Worm (Caenorhabditis elegans) whole organism, L1 larva: ENCODE data around the gene F25D1.8.

Experiments used
- C16A3.4 ChIP-seq: fragments of 150-350 bp; optimal IDR thresholded peaks from 2 replicates; lab custom pipeline; 2014; ENCODE audit warnings: missing biosample characterization, missing genetic modification characterization
- aly-2 ChIP-seq: fragments of 150-350 bp; optimal IDR thresholded peaks from 2 replicates; lab custom pipeline; 2014; ENCODE audit warnings: missing biosample characterization, missing genetic modification characterization
- ama-1 ChIP-seq: fragments of 150-350 bp; optimal IDR thresholded peaks from 2 replicates; lab custom pipeline; 2014
- ceh-8 ChIP-seq: fragments of 200-800 bp; sonication (Bioruptor generic); optimal IDR thresholded peaks from 2 replicates; lab custom pipeline; 2018; ENCODE audit warnings: mild to moderate bottlenecking, missing genetic modification characterization, moderate library complexity, missing compliant biosample characterization
- ceh-82 ChIP-seq, 3 experiments: fragments of 150-350 bp in 1 of 3; sonication (generic microtip) in 2 of 3; optimal IDR thresholded peaks; 2 replicates each; lab custom pipeline; 2014 to 2017; ENCODE audit warnings: missing biosample characterization in 3 of 3, missing genetic modification characterization in 3 of 3
- ces-1 ChIP-seq: fragments of 150-350 bp; optimal IDR thresholded peaks from 2 replicates; lab custom pipeline; 2014; ENCODE audit warnings: missing biosample characterization, missing genetic modification reagents, missing genetic modification characterization
- dpl-1 ChIP-seq, 3 experiments: fragments of 150-350 bp in 2 of 3; sonication (generic microtip) in 1 of 3; optimal IDR thresholded peaks; 2 replicates each; lab custom pipeline; 2014 to 2017; ENCODE audit warnings: missing biosample characterization in 3 of 3, missing genetic modification characterization in 3 of 3, missing genetic modification reagents in 3 of 3
- dsc-1 ChIP-seq: sonication (generic microtip); optimal IDR thresholded peaks from 2 replicates; lab custom pipeline; 2016; ENCODE audit warnings: mild to moderate bottlenecking, missing genetic modification characterization, missing compliant biosample characterization
- efl-3 ChIP-seq: fragments of 200-800 bp; sonication (Bioruptor generic); optimal IDR thresholded peaks from 2 replicates; lab custom pipeline; 2018; ENCODE audit warnings: mild to moderate bottlenecking, missing genetic modification characterization, missing compliant biosample characterization
- elt-2 ChIP-seq: sonication (generic microtip); optimal IDR thresholded peaks from 2 replicates; lab custom pipeline; 2016; ENCODE audit warnings: missing genetic modification characterization, mild to moderate bottlenecking, inconsistent platforms, missing compliant biosample characterization, missing genetic modification reagents
- elt-3 ChIP-seq, 6 experiments: fragments of 150-350 bp in 1 of 6; sonication (generic microtip); optimal IDR thresholded peaks; 2 replicates each; lab custom pipeline; 2017 to 2018; ENCODE audit warnings: missing biosample characterization in 6 of 6, missing genetic modification characterization in 6 of 6, inconsistent platforms in 1 of 6
- fkh-4 ChIP-seq: sonication (generic microtip); optimal IDR thresholded peaks from 2 replicates; lab custom pipeline; 2016; ENCODE audit warnings: missing compliant biosample characterization, missing genetic modification characterization, borderline replicate concordance
- fkh-8 ChIP-seq: sonication (generic microtip); optimal IDR thresholded peaks from 2 replicates; lab custom pipeline; 2016; ENCODE audit warnings: mild to moderate bottlenecking, missing genetic modification characterization, missing compliant biosample characterization
- grh-1 ChIP-seq: fragments of 200-800 bp; sonication (Bioruptor generic); IDR thresholded peaks from 2 replicates; pipeline ENCODE4 v1.3.6; 2022; ENCODE audit warnings: missing genetic modification reagents, missing genetic modification characterization, missing compliant biosample characterization
- hlh-17 ChIP-seq: fragments of 200-800 bp; sonication (Bioruptor generic); optimal IDR thresholded peaks from 2 replicates; lab custom pipeline; 2018; ENCODE audit warnings: missing genetic modification characterization, mild to moderate bottlenecking, missing compliant biosample characterization, moderate library complexity, borderline replicate concordance
- hlh-4 ChIP-seq: sonication (generic microtip); optimal IDR thresholded peaks from 2 replicates; lab custom pipeline; 2016; ENCODE audit warnings: mild to moderate bottlenecking, missing genetic modification characterization, missing compliant biosample characterization
- hpl-2 ChIP-seq: fragments of 150-350 bp; optimal IDR thresholded peaks from 2 replicates; lab custom pipeline; 2014; ENCODE audit warnings: missing biosample characterization, missing genetic modification reagents, missing genetic modification characterization
- irx-1 ChIP-seq: sonication (generic microtip); optimal IDR thresholded peaks from 2 replicates; lab custom pipeline; 2016; ENCODE audit warnings: missing genetic modification characterization, missing compliant biosample characterization
- jun-1 ChIP-seq: fragments of 150-350 bp; optimal IDR thresholded peaks from 2 replicates; lab custom pipeline; 2014; ENCODE audit warnings: missing biosample characterization, missing genetic modification reagents, missing genetic modification characterization
- lin-13 ChIP-seq: fragments of 150-350 bp; optimal IDR thresholded peaks from 2 replicates; lab custom pipeline; 2014; ENCODE audit warnings: missing biosample characterization, missing genetic modification reagents, missing genetic modification characterization
- lin-15B ChIP-seq: fragments of 150-350 bp; sonication (generic microtip); optimal IDR thresholded peaks from 3 replicates; lab custom pipeline; 2014; ENCODE audit warnings: missing biosample characterization, missing genetic modification characterization
- lin-35 ChIP-seq, 2 experiments: fragments of 150-350 bp; optimal IDR thresholded peaks; 2 replicates each; lab custom pipeline; 2014; ENCODE audit warnings: missing biosample characterization in 2 of 2, missing genetic modification characterization in 2 of 2, missing genetic modification reagents in 2 of 2
- mep-1 ChIP-seq: fragments of 150-350 bp; optimal IDR thresholded peaks from 2 replicates; lab custom pipeline; 2014; ENCODE audit warnings: missing biosample characterization, missing genetic modification characterization
- nhr-11 ChIP-seq: fragments of 150-350 bp; optimal IDR thresholded peaks from 2 replicates; lab custom pipeline; 2014; ENCODE audit warnings: missing biosample characterization, missing genetic modification characterization
- nhr-20 ChIP-seq: sonication (generic microtip); optimal IDR thresholded peaks from 2 replicates; lab custom pipeline; 2016; ENCODE audit warnings: mild to moderate bottlenecking, missing genetic modification characterization, missing compliant biosample characterization
- nhr-76 ChIP-seq: sonication (generic microtip); optimal IDR thresholded peaks from 2 replicates; lab custom pipeline; 2017; ENCODE audit warnings: missing biosample characterization, missing genetic modification characterization
- pqm-1 ChIP-seq: sonication (generic microtip); optimal IDR thresholded peaks from 3 replicates; lab custom pipeline; 2017; ENCODE audit warnings: missing biosample characterization, missing genetic modification characterization
- rnt-1 ChIP-seq: sonication (generic microtip); optimal IDR thresholded peaks from 2 replicates; lab custom pipeline; 2016; ENCODE audit warnings: mild to moderate bottlenecking, missing genetic modification characterization, moderate library complexity, missing compliant biosample characterization
- snu-23 ChIP-seq: sonication (generic microtip); optimal IDR thresholded peaks from 2 replicates; lab custom pipeline; 2016; ENCODE audit warnings: missing genetic modification characterization, missing compliant biosample characterization
- sox-4 ChIP-seq: sonication (generic microtip); optimal IDR thresholded peaks from 2 replicates; lab custom pipeline; 2016; ENCODE audit warnings: missing genetic modification characterization, missing compliant biosample characterization
- tlp-1 ChIP-seq: fragments of 150-350 bp; optimal IDR thresholded peaks from 2 replicates; lab custom pipeline; 2014; ENCODE audit warnings: missing biosample characterization, missing genetic modification characterization
- unc-30 ChIP-seq: sonication (generic microtip); optimal IDR thresholded peaks from 2 replicates; lab custom pipeline; 2017; ENCODE audit warnings: missing biosample characterization, missing genetic modification characterization
- unc-86 ChIP-seq: sonication (generic microtip); optimal IDR thresholded peaks from 2 replicates; lab custom pipeline; 2016; ENCODE audit warnings: missing genetic modification characterization, missing compliant biosample characterization
- vab-15 ChIP-seq: sonication (generic microtip); optimal IDR thresholded peaks from 2 replicates; lab custom pipeline; 2017; ENCODE audit warnings: missing genotype, mild to moderate bottlenecking, missing genetic modification characterization, missing compliant biosample characterization
- ztf-4 ChIP-seq: fragments of 150-350 bp; optimal IDR thresholded peaks from 2 replicates; lab custom pipeline; 2014; ENCODE audit warnings: missing biosample characterization, missing genetic modification characterization

The F25D1.8 gene

DNA sequence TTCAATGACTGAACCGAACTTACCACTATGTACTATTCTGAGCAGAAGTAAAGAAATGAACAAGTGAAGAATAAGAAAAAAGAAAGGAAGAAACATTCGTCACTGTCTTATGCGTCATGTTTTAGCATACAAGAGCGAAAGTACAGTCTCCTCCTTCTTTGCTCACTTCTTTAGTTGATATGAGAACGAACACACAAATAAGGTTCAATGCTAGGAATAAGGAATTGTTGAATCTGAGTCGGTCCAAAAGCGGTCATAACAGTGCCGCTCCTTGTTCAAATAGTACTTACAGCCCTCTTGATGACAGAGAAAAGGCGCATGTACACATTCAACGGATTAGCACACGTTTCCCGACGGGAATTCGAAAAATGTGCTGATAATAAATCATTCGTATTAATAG is at the start of gene F25D1.8:
F25D1.8 (plus strand) TSS at position 301 of the 400 bp plus-strand sequence.
- TF ChIP-seq C16A3.4 (tag; lab: Kevin White, UChicago) = no peak
- TF ChIP-seq efl-3 (GFP tag; lab: Kevin White, UChicago) = no peak
- no peak for TF ChIP-seq tlp-1 (tag; lab: Kevin White, UChicago)
- no peak for TF ChIP-seq elt-3 (tag; optimal IDR thresholded peaks at IDR 0.05; lab: Kevin White, UChicago)
- TF ChIP-seq mep-1 (tag; lab: Kevin White, UChicago) = no peak
- no peak for TF ChIP-seq rnt-1 (tag; lab: Kevin White, UChicago)

DNA sequence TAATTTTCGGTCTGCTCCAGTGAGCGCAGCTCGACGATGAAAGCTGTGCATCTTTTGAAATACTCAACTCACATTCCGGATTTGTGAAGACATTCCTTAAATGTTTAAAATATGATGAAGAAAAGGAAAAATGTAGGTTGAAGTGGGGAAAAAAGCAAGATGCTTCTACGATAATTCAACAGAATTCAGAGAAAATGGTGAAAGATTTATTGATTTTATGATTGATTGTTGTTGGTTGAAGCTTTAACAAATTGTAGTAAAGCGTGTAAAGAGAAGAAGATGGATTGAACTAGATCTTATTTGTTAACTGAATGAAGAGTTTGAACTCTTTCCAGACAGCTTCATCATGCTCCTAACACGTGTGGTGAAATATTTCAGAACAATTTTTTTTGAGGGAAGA is 49.2 kb upstream of the F25D1.8 start, which contains the start of gene ncx-5:
ncx-5 (minus strand) TSS at position 101 of the 400 bp plus-strand sequence.
- TF ChIP-seq pqm-1 (no peak), irx-1 (tag; lab: Kevin White, UChicago) (no peak), hpl-2 (GFP tag; lab: Kevin White, UChicago) (no peak), ama-1 (no peak), unc-86 (tag; lab: Kevin White, UChicago) (no peak), dpl-1 (GFP tag; optimal IDR thresholded peaks at IDR 0.05; lab: Kevin White, UChicago) (no peak), hlh-17 (GFP tag; lab: Kevin White, UChicago) (no peak), snu-23 (GFP tag; lab: Kevin White, UChicago) (no peak), grh-1 (no peak), ceh-8 (GFP tag; lab: Kevin White, UChicago) (no peak), vab-15 (tag; lab: Kevin White, UChicago) (no peak), dsc-1 (tag; lab: Kevin White, UChicago) (no peak), ces-1 (GFP tag; lab: Kevin White, UChicago) (no peak), unc-30 (tag; lab: Kevin White, UChicago) (no peak), fkh-4 (tag; lab: Kevin White, UChicago) (no peak)

DNA sequence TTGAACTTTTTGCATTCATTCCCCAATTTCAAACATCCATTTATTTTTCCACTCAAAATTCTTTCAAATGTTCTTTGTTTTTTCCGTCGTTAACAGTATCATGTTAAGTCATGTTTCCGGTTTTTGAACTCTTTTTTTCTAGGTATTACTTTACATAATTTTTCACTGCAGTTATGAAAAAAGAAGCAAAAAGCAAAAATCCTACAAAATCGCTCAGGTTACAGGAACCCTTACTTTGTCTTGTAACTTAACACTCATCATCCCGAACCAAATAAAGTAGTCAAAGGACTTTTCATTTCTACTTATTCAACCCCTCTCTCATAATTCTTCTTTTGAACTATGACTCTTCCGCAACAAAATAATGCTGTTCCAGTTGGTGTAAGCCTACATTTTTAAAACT is 47.8 kb upstream of the F25D1.8 start, which contains the start of gene aqp-5:
aqp-5 (plus strand) TSS at position 301 of the 400 bp plus-strand sequence.
- no peak for TF ChIP-seq nhr-20 (tag; lab: Kevin White, UChicago)
- no peak for TF ChIP-seq unc-86 (tag; lab: Kevin White, UChicago)
- TF ChIP-seq ceh-82 (tag; optimal IDR thresholded peaks at IDR 0.05; lab: Kevin White, UChicago) = no peak
- TF ChIP-seq ztf-4 (tag; lab: Kevin White, UChicago) = no peak
- TF ChIP-seq hpl-2 (GFP tag; lab: Kevin White, UChicago) = no peak
- no peak for TF ChIP-seq nhr-76 (tag; lab: Kevin White, UChicago)
- no peak for TF ChIP-seq fkh-8
- no peak for TF ChIP-seq nhr-11
- TF ChIP-seq unc-30 (tag; lab: Kevin White, UChicago) = no peak
- no peak for TF ChIP-seq aly-2 (tag; lab: Kevin White, UChicago)

DNA sequence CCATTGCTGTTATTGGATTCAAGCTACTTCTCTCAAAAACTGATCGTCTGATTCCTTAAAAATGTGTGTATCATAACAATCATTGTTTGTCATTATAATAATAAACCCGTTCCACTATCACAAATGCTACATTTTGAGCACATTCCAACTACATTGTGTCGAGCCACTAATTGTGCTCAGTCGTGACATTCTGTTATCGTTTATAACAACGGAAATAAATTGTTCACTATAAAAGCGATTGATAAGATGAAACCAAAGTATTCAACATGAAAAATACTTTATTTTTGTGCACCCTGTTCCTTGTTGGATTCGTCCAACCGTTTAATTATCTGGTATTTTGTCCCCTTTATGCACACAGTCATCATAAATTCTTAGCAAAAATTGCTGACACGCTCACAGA is 46.1 kb upstream of the F25D1.8 start, which contains the start of gene ugt-33:
ugt-33 (plus strand) TSS at position 260 of the 400 bp plus-strand sequence.
- TF ChIP-seq tlp-1 (tag; lab: Kevin White, UChicago) = no peak
- no peak for TF ChIP-seq sox-4 (tag; lab: Kevin White, UChicago)
- TF ChIP-seq elt-2 (tag; lab: Kevin White, UChicago) = peak; percentile 57
- TF ChIP-seq lin-13 (GFP tag; lab: Kevin White, UChicago) = no peak
- peak in 1 of 2 experiments; percentile 24 for TF ChIP-seq lin-35 (GFP tag; optimal IDR thresholded peaks at IDR 0.05; lab: Kevin White, UChicago)
- TF ChIP-seq hlh-4 (tag; lab: Kevin White, UChicago) = no peak

DNA sequence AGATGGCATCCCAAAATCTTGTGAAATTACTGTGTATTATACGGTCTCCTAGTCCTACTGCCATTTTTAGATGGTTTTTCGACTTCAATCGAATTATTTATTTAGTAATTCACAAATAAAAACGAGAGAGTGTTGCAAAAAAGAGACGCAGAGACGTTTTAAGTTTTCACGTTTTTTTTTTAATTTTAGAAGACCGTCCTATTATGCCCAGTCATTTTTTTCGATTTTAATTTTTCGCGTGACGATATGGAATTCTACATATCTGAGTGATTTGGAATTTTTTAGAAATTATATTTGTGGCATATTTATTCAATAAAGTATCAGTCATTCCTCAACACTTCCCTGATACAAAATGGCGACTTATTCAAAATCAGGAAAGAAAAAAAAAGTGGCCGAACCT is 42.5 kb upstream of the F25D1.8 start, which contains the start of gene C35A5.4:
C35A5.4 (plus strand) TSS at position 301 of the 400 bp plus-strand sequence.
- TF ChIP-seq snu-23 (GFP tag; lab: Kevin White, UChicago) (no peak), lin-15B (tag; lab: Kevin White, UChicago) (no peak), jun-1 (tag; lab: Kevin White, UChicago) (no peak)
